Fruit fly (Drosophila melanogaster) Kc167 (cell line): ENCODE data around the gene Spn28Da.

Source experiments
- Myc ChIP-seq: fragments of >200 bp; optimal IDR thresholded peaks from 2 replicates; lab custom pipeline; 2017; ENCODE audit warnings: missing external identifiers
- Sin3A ChIP-seq: fragments of >200 bp; optimal IDR thresholded peaks from 2 replicates; lab custom pipeline; 2018; ENCODE audit warnings: missing external identifiers
- h ChIP-seq: fragments of >200 bp; optimal IDR thresholded peaks from 3 replicates; lab custom pipeline; 2018; ENCODE audit warnings: missing external identifiers
- insv ChIP-seq: fragments of >200 bp; optimal IDR thresholded peaks from 3 replicates; lab custom pipeline; 2018; ENCODE audit warnings: missing external identifiers
- psq ChIP-seq: fragments of >200 bp; optimal IDR thresholded peaks from 2 replicates; lab custom pipeline; 2017; ENCODE audit warnings: missing external identifiers
- ttk ChIP-seq: sonication (Bioruptor generic); optimal IDR thresholded peaks from 2 replicates; lab custom pipeline; 2017; ENCODE audit warnings: missing external identifiers

Spn28Da gene

dm6 chr2L:7897245-7897644 is 8.3 kb upstream of the Spn28Da start:
- TF ChIP-seq insv (no peak), Myc (lab: Kevin White, UChicago) (no peak), h (no peak), ttk (lab: Kevin White, UChicago) (no peak)

- TF ChIP-seq insv (no peak), ttk (lab: Kevin White, UChicago) (no peak), psq (lab: Kevin White, UChicago) (no peak), h (no peak), Myc (lab: Kevin White, UChicago) (no peak), Sin3A (no peak)
These were observed 1.8 kb upstream of the Spn28Da start, which contains the start of gene Spn28Db for dm6 chr2L:7890654-7891114. Gene Spn28Db (minus strand): TSS chr2L:7890704.

DNA sequence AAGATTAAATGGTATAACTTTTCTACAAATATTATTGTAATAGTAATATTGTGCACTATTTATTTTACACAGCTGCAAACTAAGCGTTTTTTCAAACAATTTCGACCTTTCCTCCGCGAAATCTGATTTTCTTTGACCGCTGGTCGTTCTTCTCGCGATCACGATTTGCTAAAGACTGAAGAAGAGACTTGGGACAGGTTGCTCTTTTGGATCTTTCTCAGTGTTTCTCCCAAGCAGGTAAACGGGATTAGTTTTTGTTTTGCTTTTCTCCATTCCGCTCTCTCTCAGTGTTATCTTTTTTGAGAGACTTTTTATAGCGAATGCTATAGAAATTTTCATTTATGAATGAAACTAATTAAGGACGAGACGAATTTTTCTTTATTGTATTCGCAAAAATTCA is 1.6 kb downstream of the Spn28Da start, which contains the start of gene CG7102:
Gene CG7102 (minus strand): TSS at position 181 of the 400 bp plus-strand sequence.
- TF ChIP-seq h (no peak), psq (lab: Kevin White, UChicago) (no peak), ttk (lab: Kevin White, UChicago) (no peak), insv (no peak), Myc (lab: Kevin White, UChicago) (no peak), Sin3A (no peak)

dm6 chr2L:7885952-7886351 is 3.0 kb downstream of the Spn28Da start:
- TF ChIP-seq ttk (lab: Kevin White, UChicago) (no peak), Myc (lab: Kevin White, UChicago) (no peak), insv (no peak), h (no peak), Sin3A (no peak), psq (lab: Kevin White, UChicago) (no peak)

DNA sequence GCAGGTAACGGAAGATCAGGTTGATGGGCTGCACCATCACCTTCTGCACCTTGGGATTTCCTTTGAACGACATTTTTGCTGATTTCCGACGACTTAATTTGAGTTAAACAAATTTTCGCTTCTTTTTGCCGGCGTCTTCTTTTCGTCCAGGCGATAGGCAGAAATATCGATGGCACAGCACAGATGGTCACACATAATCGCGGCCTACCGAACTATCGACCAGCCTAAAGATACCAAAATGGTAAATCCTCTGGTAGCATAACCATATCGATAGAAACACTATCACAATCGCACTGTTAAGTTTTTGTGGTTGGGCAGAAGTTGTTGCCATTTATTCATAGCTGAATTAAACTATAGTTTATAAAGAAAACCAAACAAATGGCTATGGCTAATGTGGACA is 3.7 kb downstream of the Spn28Da start, which contains the start of the genes SmE and CG34132:
Gene SmE (minus strand): TSS at position 180 of the 400 bp plus-strand sequence.
Gene CG34132 (plus strand): TSS at position 233 of the 400 bp plus-strand sequence.
- TF ChIP-seq psq (lab: Kevin White, UChicago) (no peak), ttk (lab: Kevin White, UChicago) (no peak)

DNA sequence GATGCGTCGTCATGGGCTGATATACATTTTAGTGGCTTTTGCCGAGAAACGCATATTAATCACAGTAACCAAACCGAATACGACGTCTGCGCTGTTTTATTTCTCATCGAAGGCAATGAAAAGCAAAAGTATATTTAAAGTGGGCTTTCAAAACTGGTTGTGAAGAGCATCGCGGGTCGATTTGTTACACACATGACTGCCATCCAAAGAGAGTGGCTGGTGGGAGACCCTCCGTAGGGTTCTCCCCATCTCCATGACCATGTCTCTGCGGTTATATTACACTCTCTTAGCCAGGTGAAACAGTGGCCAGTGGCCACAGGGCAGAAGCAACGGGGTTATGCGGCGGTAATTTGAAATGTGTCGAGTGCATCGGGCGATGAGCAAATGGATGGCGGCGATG is 8.5 kb downstream of the Spn28Da start:
- no peak for TF ChIP-seq psq (lab: Kevin White, UChicago)
- no peak for TF ChIP-seq insv
- TF ChIP-seq Sin3A: no peak
- no peak for TF ChIP-seq ttk (lab: Kevin White, UChicago)
- no peak for TF ChIP-seq h
- TF ChIP-seq Myc (lab: Kevin White, UChicago): no peak

DNA sequence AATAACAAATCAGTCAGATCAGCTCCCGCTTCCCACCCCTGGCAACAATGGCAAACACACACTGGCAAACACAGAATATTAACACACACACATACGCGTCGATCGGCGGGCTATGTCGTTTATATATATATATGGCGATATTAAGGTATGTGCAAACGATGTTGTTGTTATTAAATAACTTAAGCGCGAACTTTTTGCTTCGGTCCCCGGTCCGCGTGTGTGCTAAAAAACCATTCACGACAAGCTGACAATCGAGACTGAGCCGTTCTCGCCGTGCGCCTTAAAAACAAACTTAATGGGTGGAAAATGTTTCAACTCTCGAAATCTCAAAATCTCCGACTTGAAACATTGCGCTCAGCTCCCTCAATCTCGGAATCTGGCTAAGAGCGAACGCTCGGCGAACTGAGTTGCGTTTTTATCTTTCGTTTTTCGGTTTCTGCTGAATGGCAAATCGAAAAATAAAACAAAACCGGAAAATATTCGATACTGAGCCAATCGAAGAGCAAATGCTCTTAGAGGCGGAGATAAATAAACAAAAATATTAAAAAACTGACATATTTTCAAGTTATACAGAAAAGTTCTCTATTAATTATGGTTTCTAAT is 9.5 kb downstream of the Spn28Da start, which contains the start of gene spz3:
Gene spz3 (minus strand): TSS at position 261 of the 603 bp plus-strand sequence.
- no peak for TF ChIP-seq Sin3A
- TF ChIP-seq ttk (lab: Kevin White, UChicago): no peak
- TF ChIP-seq insv: no peak
- TF ChIP-seq Myc (lab: Kevin White, UChicago): no peak
- no peak for TF ChIP-seq h

DNA sequence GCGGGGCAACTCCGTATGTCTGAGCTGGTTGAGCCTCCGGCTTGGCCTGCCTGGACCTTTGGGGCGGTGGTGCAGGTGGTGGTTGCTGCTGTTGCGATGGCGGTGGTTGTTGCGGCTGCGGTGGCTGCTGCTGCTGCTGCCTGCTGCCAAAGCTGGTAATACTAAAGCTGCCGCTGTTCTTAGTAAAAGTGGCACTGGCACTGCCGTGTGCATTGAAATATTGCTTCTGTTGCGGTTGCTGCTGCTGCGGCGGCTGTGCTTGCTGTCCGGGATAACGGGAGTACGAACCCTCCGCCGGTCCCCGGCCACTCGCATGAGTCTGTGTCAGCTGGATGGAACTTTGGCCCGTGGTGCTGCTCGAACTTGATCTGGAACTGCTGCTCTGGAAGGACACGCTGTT is 10.6 kb downstream of the Spn28Da start:
- TF ChIP-seq h (no peak), Sin3A (no peak), Myc (lab: Kevin White, UChicago) (no peak), ttk (lab: Kevin White, UChicago) (no peak), insv (no peak), psq (lab: Kevin White, UChicago) (no peak)

DNA sequence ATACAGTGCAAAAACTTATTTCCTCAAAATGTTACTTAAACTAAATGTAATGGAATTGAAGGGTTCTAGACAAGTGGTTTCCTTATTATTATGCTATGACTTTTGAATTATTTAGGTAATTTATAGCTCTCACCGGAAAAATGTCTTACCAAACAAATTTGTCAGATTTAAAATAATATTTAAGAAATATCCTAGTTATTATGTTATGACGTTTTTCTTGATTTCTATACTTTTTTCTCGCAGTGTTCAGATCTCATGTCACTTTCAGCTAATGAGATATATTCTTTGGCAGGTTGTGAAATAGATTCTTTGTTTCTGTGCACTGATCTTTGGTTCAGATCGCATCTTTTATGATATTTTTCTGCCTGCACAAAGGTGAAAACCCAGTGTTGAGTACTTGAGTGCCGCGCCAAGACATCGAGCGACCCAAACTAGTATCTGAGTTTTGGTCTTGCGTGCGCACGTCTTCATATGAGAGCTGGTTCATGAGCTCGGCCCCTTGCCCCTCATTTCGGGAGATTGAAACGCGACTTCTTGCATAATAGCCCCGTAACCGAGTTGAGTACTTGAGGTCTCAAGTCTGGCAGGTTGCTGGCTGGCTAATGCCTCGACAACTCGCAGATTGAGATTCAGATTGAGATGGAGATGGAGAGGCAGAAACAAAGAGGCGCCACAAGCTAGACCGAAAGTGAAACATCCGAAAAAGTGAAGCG is 12.3 kb downstream of the Spn28Da start:
- TF ChIP-seq Myc (lab: Kevin White, UChicago): no peak
- no peak for TF ChIP-seq psq (lab: Kevin White, UChicago)
- TF ChIP-seq ttk (lab: Kevin White, UChicago): no peak
- TF ChIP-seq Sin3A: no peak
- no peak for TF ChIP-seq insv
- no peak for TF ChIP-seq h

dm6 chr2L:7875676-7876075 is 13.3 kb downstream of the Spn28Da start:
- no peak for TF ChIP-seq psq (lab: Kevin White, UChicago)
- no peak for TF ChIP-seq Myc (lab: Kevin White, UChicago)
- no peak for TF ChIP-seq h
- no peak for TF ChIP-seq insv
- TF ChIP-seq ttk (lab: Kevin White, UChicago): no peak
- TF ChIP-seq Sin3A: no peak

dm6 chr2L:7872680-7873079 is 16.2 kb downstream of the Spn28Da start:
- no peak for TF ChIP-seq ttk (lab: Kevin White, UChicago)
- no peak for TF ChIP-seq Myc (lab: Kevin White, UChicago)
- TF ChIP-seq Sin3A: no peak
- no peak for TF ChIP-seq h
- TF ChIP-seq insv: no peak
- no peak for TF ChIP-seq psq (lab: Kevin White, UChicago)

- TF ChIP-seq Myc (lab: Kevin White, UChicago): no peak
- TF ChIP-seq h: no peak
- no peak for TF ChIP-seq ttk (lab: Kevin White, UChicago)
- TF ChIP-seq psq (lab: Kevin White, UChicago): no peak
- TF ChIP-seq Sin3A: no peak
- TF ChIP-seq insv: no peak
These were observed 17.0 kb downstream of the Spn28Da start for dm6 chr2L:7871821-7872524.
